Worm (Caenorhabditis elegans): ENCODE data around the gene srx-5.

- TF ChIP-seq C38D4.7 (GFP tag; optimal IDR thresholded peaks at IDR 0.05) (no peak), eyg-1 (tag; optimal IDR thresholded peaks at IDR 0.05) (no peak), pqm-1 (tag; optimal IDR thresholded peaks at IDR 0.05) (no peak), tbx-7 (tag; optimal IDR thresholded peaks at IDR 0.05) (no peak)
Observed at ce11 chrV:736171-736570, 36.3 kb downstream of the srx-5 start, which contains the start of gene srj-25.
